Worm (Caenorhabditis elegans) whole organism, young adult: ENCODE results near the gene F43E2.1.

Source experiments
- B0261.1 ChIP-seq: sonication (generic microtip); optimal IDR thresholded peaks from 2 replicates; lab custom pipeline; 2016; ENCODE audit warnings: mild to moderate bottlenecking, missing genetic modification characterization, moderate library complexity, missing compliant biosample characterization
- B0336.3 ChIP-seq: fragments of 200-800 bp; sonication (Bioruptor generic); IDR thresholded peaks from 2 replicates; pipeline ENCODE4 v1.3.6; 2022; ENCODE audit warnings: missing genetic modification characterization, missing compliant biosample characterization
- C06A6.2 ChIP-seq: fragments of 200-800 bp; sonication (Bioruptor generic); conservative IDR thresholded peaks from 2 replicates; pipeline ENCODE4 v1.3.6; 2022; ENCODE audit warnings: missing genetic modification characterization, missing compliant biosample characterization
- C17E4.6 ChIP-seq: fragments of 200-800 bp; sonication (Bioruptor generic); IDR thresholded peaks from 2 replicates; pipeline ENCODE4 v1.3.6; 2022; ENCODE audit warnings: missing genetic modification reagents, missing genetic modification characterization, missing compliant biosample characterization
- D2030.7 ChIP-seq: fragments of 200-800 bp; sonication (Bioruptor generic); IDR thresholded peaks from 2 replicates; pipeline ENCODE4 v1.3.6; 2022; ENCODE audit warnings: missing genetic modification reagents, missing genetic modification characterization, missing compliant biosample characterization
- F23B12.7 ChIP-seq: sonication (generic microtip); optimal IDR thresholded peaks from 2 replicates; lab custom pipeline; 2017; ENCODE audit warnings: missing genetic modification characterization, mild to moderate bottlenecking, missing compliant biosample characterization, antibody characterized with exemption, moderate library complexity; ENCODE audit not compliant: insufficient read depth
- F33H1.4 ChIP-seq: fragments of 200-800 bp; sonication (Bioruptor generic); IDR thresholded peaks from 2 replicates; pipeline ENCODE4 v1.3.6; 2022; ENCODE audit warnings: missing genetic modification reagents, missing genetic modification characterization, missing compliant biosample characterization
- F37B4.10 ChIP-seq: fragments of 200-800 bp; sonication (Bioruptor generic); IDR thresholded peaks from 2 replicates; pipeline ENCODE4 v1.3.6; 2022; ENCODE audit warnings: missing genetic modification characterization, missing compliant biosample characterization
- F39B2.1 ChIP-seq: fragments of 200-800 bp; sonication (Bioruptor generic); IDR thresholded peaks from 2 replicates; pipeline ENCODE4 v1.3.6; 2022; ENCODE audit warnings: missing genetic modification reagents, missing genetic modification characterization, missing compliant biosample characterization
- F49E8.2 ChIP-seq: sonication (generic microtip); optimal IDR thresholded peaks from 3 replicates; lab custom pipeline; 2017; ENCODE audit warnings: missing genetic modification characterization, mild to moderate bottlenecking, missing compliant biosample characterization, antibody characterized with exemption, moderate library complexity; ENCODE audit not compliant: insufficient read depth
- K11D2.4 ChIP-seq: fragments of 200-800 bp; sonication (Bioruptor generic); IDR thresholded peaks from 2 replicates; pipeline ENCODE4 v1.3.6; 2022; ENCODE audit warnings: missing genetic modification reagents, missing genetic modification characterization, missing compliant biosample characterization
- K12H6.12 ChIP-seq: fragments of 200-800 bp; sonication (Bioruptor generic); optimal IDR thresholded peaks from 2 replicates; lab custom pipeline; 2018; ENCODE audit warnings: mild to moderate bottlenecking, missing genetic modification characterization, missing compliant biosample characterization
- Y53F4B.3 ChIP-seq: fragments of 200-800 bp; sonication (Bioruptor generic); IDR thresholded peaks from 2 replicates; pipeline ENCODE4 v1.3.6; 2022; ENCODE audit warnings: missing genetic modification reagents, missing genetic modification characterization, missing compliant biosample characterization
- Y67H2A.10 ChIP-seq: fragments of 200-800 bp; sonication (Bioruptor generic); conservative IDR thresholded peaks from 2 replicates; pipeline ENCODE4 v1.3.6; 2022; ENCODE audit warnings: missing genetic modification reagents, missing genetic modification characterization, missing compliant biosample characterization
- ZK185.1 ChIP-seq: sonication (generic microtip); optimal IDR thresholded peaks from 2 replicates; lab custom pipeline; 2016; ENCODE audit warnings: mild to moderate bottlenecking, missing genetic modification characterization, missing compliant biosample characterization; ENCODE audit not compliant: poor library complexity, severe bottlenecking
- akir-1 ChIP-seq: fragments of 200-800 bp; sonication (Bioruptor generic); optimal IDR thresholded peaks from 2 replicates; lab custom pipeline; 2018; ENCODE audit warnings: mild to moderate bottlenecking, missing genetic modification characterization, moderate library complexity, missing compliant biosample characterization
- ama-1 ChIP-seq, 3 experiments: fragments of 150-350 bp in 1 of 3; sonication (generic microtip) in 2 of 3; optimal IDR thresholded peaks; 2 replicates each; lab custom pipeline; 2014 to 2018; ENCODE audit warnings: missing biosample characterization in 2 of 3, missing genetic modification characterization in 2 of 3, missing genetic modification reagents in 2 of 3
- athp-1 ChIP-seq: sonication (generic microtip); optimal IDR thresholded peaks from 2 replicates; lab custom pipeline; 2017; ENCODE audit warnings: mild to moderate bottlenecking, missing genetic modification characterization, missing compliant biosample characterization
- attf-3 ChIP-seq: fragments of 200-800 bp; sonication (Bioruptor generic); conservative IDR thresholded peaks from 2 replicates; pipeline ENCODE4 v1.3.6; 2022; ENCODE audit warnings: missing genetic modification reagents, missing genetic modification characterization, missing compliant biosample characterization
- attf-5 ChIP-seq: fragments of 200-800 bp; sonication (Bioruptor generic); optimal IDR thresholded peaks from 2 replicates; lab custom pipeline; 2018; ENCODE audit warnings: mild to moderate bottlenecking, missing genetic modification characterization, missing compliant biosample characterization
- attf-6 ChIP-seq: fragments of 200-800 bp; sonication (Bioruptor generic); IDR thresholded peaks from 2 replicates; pipeline ENCODE4 v1.3.6; 2022; ENCODE audit warnings: missing genetic modification reagents, missing genetic modification characterization, missing compliant biosample characterization
- ccch-3 ChIP-seq: fragments of 200-800 bp; sonication (Bioruptor generic); optimal IDR thresholded peaks from 2 replicates; lab custom pipeline; 2018; ENCODE audit warnings: mild to moderate bottlenecking, missing genetic modification characterization, missing compliant biosample characterization
- cebp-2 ChIP-seq: fragments of 200-800 bp; sonication (Bioruptor generic); IDR thresholded peaks from 2 replicates; pipeline ENCODE4 v1.3.6; 2022; ENCODE audit warnings: missing genetic modification characterization, missing compliant biosample characterization
- ceh-100 ChIP-seq: fragments of 200-800 bp; sonication (Bioruptor generic); IDR thresholded peaks from 2 replicates; pipeline ENCODE4 v1.3.6; 2022; ENCODE audit warnings: missing genetic modification reagents, missing genetic modification characterization, missing compliant biosample characterization
- ceh-91 ChIP-seq: fragments of 200-800 bp; sonication (Bioruptor generic); IDR thresholded peaks from 2 replicates; pipeline ENCODE4 v1.3.6; 2022; ENCODE audit warnings: missing genetic modification reagents, missing genetic modification characterization, missing compliant biosample characterization
- chd-7 ChIP-seq: sonication (generic microtip); optimal IDR thresholded peaks from 2 replicates; lab custom pipeline; 2016; ENCODE audit warnings: mild to moderate bottlenecking, missing genetic modification characterization, moderate library complexity, missing compliant biosample characterization
- die-1 ChIP-seq: sonication (generic microtip); optimal IDR thresholded peaks from 2 replicates; lab custom pipeline; 2016; ENCODE audit warnings: missing genotype, mild to moderate bottlenecking, missing genetic modification characterization, missing compliant biosample characterization
- dox-1 ChIP-seq: fragments of 200-800 bp; sonication (Bioruptor generic); IDR thresholded peaks from 2 replicates; pipeline ENCODE4 v1.3.6; 2022; ENCODE audit warnings: missing genetic modification reagents, missing genetic modification characterization, missing compliant biosample characterization
- ets-4 ChIP-seq: fragments of 200-800 bp; sonication (Bioruptor generic); optimal IDR thresholded peaks from 2 replicates; lab custom pipeline; 2018; ENCODE audit warnings: mild to moderate bottlenecking, missing genetic modification characterization, missing compliant biosample characterization
- him-1 ChIP-seq: sonication (generic microtip); optimal IDR thresholded peaks from 2 replicates; lab custom pipeline; 2016; ENCODE audit warnings: missing genotype, missing genetic modification reagents, missing genetic modification characterization, missing compliant biosample characterization
- hlh-12 ChIP-seq: sonication (generic microtip); optimal IDR thresholded peaks from 2 replicates; lab custom pipeline; 2016; ENCODE audit warnings: missing genetic modification characterization, missing compliant biosample characterization
- hmg-20 ChIP-seq: fragments of 200-800 bp; sonication (Bioruptor generic); IDR thresholded peaks from 2 replicates; pipeline ENCODE4 v1.3.6; 2022; ENCODE audit warnings: missing genetic modification reagents, missing genetic modification characterization, missing compliant biosample characterization
- hsf-1 ChIP-seq: fragments of 200-800 bp; sonication (Bioruptor generic); IDR thresholded peaks from 2 replicates; pipeline ENCODE4 v1.3.6; 2022; ENCODE audit warnings: missing genetic modification reagents, missing genetic modification characterization, missing compliant biosample characterization
- let-526 ChIP-seq: fragments of 200-800 bp; sonication (Bioruptor generic); IDR thresholded peaks from 2 replicates; pipeline ENCODE4 v1.3.6; 2022; ENCODE audit warnings: missing genetic modification reagents, missing genetic modification characterization, missing compliant biosample characterization
- lin-26 ChIP-seq: fragments of 200-800 bp; sonication (Bioruptor generic); IDR thresholded peaks from 2 replicates; pipeline ENCODE4 v1.3.6; 2022; ENCODE audit warnings: missing genetic modification reagents, missing genetic modification characterization, missing compliant biosample characterization
- lin-54 ChIP-seq: fragments of 200-800 bp; sonication (Bioruptor generic); optimal IDR thresholded peaks from 2 replicates; lab custom pipeline; 2018; ENCODE audit warnings: mild to moderate bottlenecking, missing genetic modification characterization, missing compliant biosample characterization
- madf-8 ChIP-seq: fragments of 200-800 bp; sonication (Bioruptor generic); conservative IDR thresholded peaks from 2 replicates; pipeline ENCODE4 v1.3.6; 2022; ENCODE audit warnings: missing genetic modification reagents, missing genetic modification characterization, missing compliant biosample characterization
- nhr-90 ChIP-seq: sonication (generic microtip); optimal IDR thresholded peaks from 2 replicates; lab custom pipeline; 2016; ENCODE audit warnings: missing genotype, mild to moderate bottlenecking, missing genetic modification characterization, missing compliant biosample characterization
- rec-8 ChIP-seq, 2 experiments: sonication (generic microtip); optimal IDR thresholded peaks; 2 replicates each; lab custom pipeline; 2016; ENCODE audit warnings: mild to moderate bottlenecking in 2 of 2, missing genetic modification characterization in 2 of 2, missing genetic modification reagents in 2 of 2, missing genotype in 2 of 2, missing biosample characterization in 1 of 2, missing compliant biosample characterization in 1 of 2, moderate library complexity in 1 of 2
- repo-1 ChIP-seq: sonication (generic microtip); optimal IDR thresholded peaks from 2 replicates; lab custom pipeline; 2017; ENCODE audit warnings: mild to moderate bottlenecking, missing genetic modification characterization, missing compliant biosample characterization
- sea-2 ChIP-seq: fragments of 200-800 bp; sonication (Bioruptor generic); IDR thresholded peaks from 2 replicates; pipeline ENCODE4 v1.3.6; 2022; ENCODE audit warnings: missing genetic modification characterization, missing compliant biosample characterization
- snpc-4 ChIP-seq, 5 experiments: fragments of 150-350 bp in 1 of 5; sonication (generic microtip) in 4 of 5; optimal IDR thresholded peaks; 2 replicates each; lab custom pipeline; 2014 to 2018; ENCODE audit warnings: missing genetic modification characterization in 5 of 5, missing biosample characterization in 3 of 5, antibody characterized with exemption in 2 of 5, mild to moderate bottlenecking in 2 of 5, missing compliant biosample characterization in 2 of 5, missing genotype in 2 of 5, moderate library complexity in 2 of 5, missing genetic modification reagents in 1 of 5
- sptf-2 ChIP-seq: fragments of 200-800 bp; sonication (Bioruptor generic); optimal IDR thresholded peaks from 2 replicates; lab custom pipeline; 2018; ENCODE audit warnings: mild to moderate bottlenecking, missing genetic modification characterization, missing compliant biosample characterization
- tbx-9 ChIP-seq: sonication (generic microtip); optimal IDR thresholded peaks from 2 replicates; lab custom pipeline; 2016; ENCODE audit warnings: borderline replicate concordance, missing genetic modification characterization, inconsistent platforms, missing compliant biosample characterization
- xnd-1 ChIP-seq: sonication (generic microtip); optimal IDR thresholded peaks from 2 replicates; lab custom pipeline; 2016; ENCODE audit warnings: missing genotype, missing genetic modification reagents, missing genetic modification characterization, missing compliant biosample characterization
- zim-3 ChIP-seq: sonication (generic microtip); optimal IDR thresholded peaks from 2 replicates; lab custom pipeline; 2017; ENCODE audit warnings: mild to moderate bottlenecking, missing genetic modification characterization, moderate library complexity, missing compliant biosample characterization
- ztf-26 ChIP-seq: sonication (generic microtip); optimal IDR thresholded peaks from 2 replicates; lab custom pipeline; 2017; ENCODE audit warnings: missing genetic modification characterization, missing compliant biosample characterization
- ztf-6 ChIP-seq: fragments of 200-800 bp; sonication (Bioruptor generic); IDR thresholded peaks from 2 replicates; pipeline ENCODE4 v1.3.6; 2022; ENCODE audit warnings: missing genetic modification reagents, missing genetic modification characterization, missing compliant biosample characterization

Gene F43E2.1

DNA sequence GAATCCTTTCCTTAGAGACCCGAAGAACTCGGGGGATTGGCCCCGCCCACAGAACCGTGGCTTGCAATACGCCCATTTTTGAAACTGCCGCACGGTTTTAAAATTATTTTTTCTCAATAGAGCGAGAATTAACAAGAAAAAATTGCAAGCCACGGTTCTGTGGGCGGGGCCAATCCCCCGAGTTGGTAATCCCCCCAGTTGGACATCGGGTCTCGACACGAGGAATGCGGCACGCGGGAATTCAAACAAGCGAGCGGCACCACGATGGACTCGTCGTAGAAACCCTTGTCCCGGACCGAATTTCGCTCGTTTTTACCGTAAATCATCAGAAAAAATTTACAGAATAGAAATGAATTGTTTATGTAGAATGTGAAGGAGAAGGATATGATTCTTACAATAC is 22.1 kb upstream of the F43E2.1 start (continued):
- peak; percentile 58 for TF ChIP-seq ceh-91 (GFP tag; lab: Robert Waterston, UW)
- no peak for TF ChIP-seq hmg-20 (GFP tag; lab: Robert Waterston, UW)
- TF ChIP-seq ama-1 (optimal IDR thresholded peaks at IDR 0.05; lab: Kevin White, UChicago) = no peak
- TF ChIP-seq ama-1 (GFP tag; optimal IDR thresholded peaks at IDR 0.05; lab: Kevin White, UChicago) = no peak
- no peak for TF ChIP-seq Y53F4B.3 (GFP tag; lab: Robert Waterston, UW)
- TF ChIP-seq nhr-90 (tag; lab: Kevin White, UChicago) = no peak
- no peak for TF ChIP-seq ztf-26 (tag; lab: Kevin White, UChicago)
- TF ChIP-seq D2030.7 (GFP tag; lab: Robert Waterston, UW) = peak; percentile 55
- no peak for TF ChIP-seq attf-5 (GFP tag; lab: Kevin White, UChicago)
- TF ChIP-seq hsf-1 (GFP tag; lab: Robert Waterston, UW) = peak; percentile 23; the same call in 1 of the 2 replicates
- no peak for TF ChIP-seq F23B12.7
- TF ChIP-seq tbx-9 (tag; lab: Kevin White, UChicago) = no peak
- no peak for TF ChIP-seq athp-1 (tag; lab: Kevin White, UChicago)
- peak; percentile 51 for TF ChIP-seq xnd-1 (tag; lab: Kevin White, UChicago)
- no peak for TF ChIP-seq F39B2.1
- no peak for TF ChIP-seq die-1
- TF ChIP-seq repo-1 (tag; lab: Kevin White, UChicago) = no peak
- TF ChIP-seq ztf-6 (GFP tag; lab: Robert Waterston, UW) = no peak
- TF ChIP-seq attf-6 = 0 out of 2 replicates have a peak, but pooled peaks have one; percentile 38
- no peak for TF ChIP-seq chd-7 (tag; lab: Kevin White, UChicago)
- TF ChIP-seq snpc-4 (GFP tag; optimal IDR thresholded peaks at IDR 0.05; lab: Kevin White, UChicago) = peak; percentile 3
- peak in 1 of 4 experiments; percentile 8 for TF ChIP-seq snpc-4 (tag; optimal IDR thresholded peaks at IDR 0.05; lab: Kevin White, UChicago)
- TF ChIP-seq cebp-2 (GFP tag; lab: Robert Waterston, UW) = no peak
- TF ChIP-seq akir-1 (GFP tag; lab: Kevin White, UChicago) = no peak
- TF ChIP-seq sptf-2 = no peak
- no peak for TF ChIP-seq B0261.1 (tag; lab: Kevin White, UChicago)
- peak; percentile 50 for TF ChIP-seq F49E8.2 (tag; lab: Kevin White, UChicago)
- no peak for TF ChIP-seq C06A6.2
- no peak for TF ChIP-seq C17E4.6 (GFP tag; lab: Robert Waterston, UW)
- TF ChIP-seq dox-1 (GFP tag; lab: Robert Waterston, UW) = peak; percentile 33; the same call in 1 of the 2 replicates
- TF ChIP-seq zim-3 (tag; lab: Kevin White, UChicago) = no peak
- TF ChIP-seq madf-8 = peak; percentile 56; the same call in 1 of the 2 replicates
- no peak for TF ChIP-seq Y67H2A.10 (GFP tag; lab: Robert Waterston, UW)
- no peak for TF ChIP-seq B0336.3 (GFP tag; lab: Robert Waterston, UW)
- 0 out of 2 replicates have a peak, but pooled peaks have one; percentile 8 for TF ChIP-seq attf-3 (GFP tag; lab: Robert Waterston, UW)
- no peak for TF ChIP-seq sea-2 (GFP tag; lab: Robert Waterston, UW)
- TF ChIP-seq F33H1.4 (GFP tag; lab: Robert Waterston, UW) = peak; percentile 76
- TF ChIP-seq K12H6.12 (tag; lab: Kevin White, UChicago) = no peak
- TF ChIP-seq lin-54 (GFP tag; lab: Kevin White, UChicago) = peak; percentile 77
- TF ChIP-seq ZK185.1 (tag; lab: Kevin White, UChicago) = no peak
- no peak for TF ChIP-seq let-526 (GFP tag; lab: Robert Waterston, UW)
- peak; percentile 70 for TF ChIP-seq ceh-100 (GFP tag; lab: Robert Waterston, UW)
- no peak for TF ChIP-seq hlh-12 (tag; lab: Kevin White, UChicago)
- no peak for TF ChIP-seq lin-26 (GFP tag; lab: Robert Waterston, UW)
- TF ChIP-seq him-1 (tag; lab: Kevin White, UChicago) = no peak
- no peak for TF ChIP-seq ccch-3
- no peak for TF ChIP-seq ets-4 (GFP tag; lab: Kevin White, UChicago)
- TF ChIP-seq K11D2.4 (GFP tag; lab: Robert Waterston, UW) = no peak
- TF ChIP-seq F37B4.10 (GFP tag; lab: Robert Waterston, UW) = no peak
- TF ChIP-seq rec-8 (tag; optimal IDR thresholded peaks at IDR 0.05; lab: Kevin White, UChicago) = no peak
